Worm (Caenorhabditis elegans) whole organism, L1 larva: ENCODE data around the gene F13D12.3.

ENCODE experiments used
- elt-3 ChIP-seq, 6 experiments: fragments of 150-350 bp in 1 of 6; sonication (generic microtip); optimal IDR thresholded peaks; 2 replicates each; lab custom pipeline; 2017 to 2018; ENCODE audit warnings: missing biosample characterization in 6 of 6, missing genetic modification characterization in 6 of 6, inconsistent platforms in 1 of 6
- fkh-10 ChIP-seq: sonication (generic microtip); optimal IDR thresholded peaks from 2 replicates; lab custom pipeline; 2017; ENCODE audit warnings: missing biosample characterization, missing genetic modification reagents, missing genetic modification characterization
- fos-1 ChIP-seq: fragments of 150-350 bp; optimal IDR thresholded peaks from 2 replicates; lab custom pipeline; 2014; ENCODE audit warnings: missing biosample characterization, missing genetic modification characterization
- grh-1 ChIP-seq: fragments of 200-800 bp; sonication (Bioruptor generic); IDR thresholded peaks from 2 replicates; pipeline ENCODE4 v1.3.6; 2022; ENCODE audit warnings: missing genetic modification reagents, missing genetic modification characterization, missing compliant biosample characterization
- hlh-4 ChIP-seq: sonication (generic microtip); optimal IDR thresholded peaks from 2 replicates; lab custom pipeline; 2016; ENCODE audit warnings: mild to moderate bottlenecking, missing genetic modification characterization, missing compliant biosample characterization
- nhr-71 ChIP-seq: sonication (generic microtip); optimal IDR thresholded peaks from 2 replicates; lab custom pipeline; 2016; ENCODE audit warnings: mild to moderate bottlenecking, missing genetic modification characterization, moderate library complexity, missing compliant biosample characterization
- snpc-4 ChIP-seq: fragments of 150-350 bp; optimal IDR thresholded peaks from 2 replicates; lab custom pipeline; 2014; ENCODE audit warnings: missing biosample characterization, missing genetic modification characterization
- sup-37 ChIP-seq: fragments of 200-800 bp; sonication (Bioruptor generic); optimal IDR thresholded peaks from 2 replicates; lab custom pipeline; 2018; ENCODE audit warnings: mild to moderate bottlenecking, missing genetic modification characterization, missing compliant biosample characterization

- TF ChIP-seq fkh-10 (no peak), hlh-4 (no peak), elt-3 (tag; optimal IDR thresholded peaks at IDR 0.05; lab: Kevin White, UChicago) (no peak), sup-37 (GFP tag; lab: Kevin White, UChicago) (no peak), nhr-71 (no peak), fos-1 (tag; lab: Kevin White, UChicago) (no peak), snpc-4 (no peak), grh-1 (no peak)
These were observed 5.4 kb downstream of the F13D12.3 start for ce11 chrII:11725615-11726014.
